Fruit fly (Drosophila melanogaster) whole organism, embryonic: ENCODE measurements around the gene CG14253.
A peak's percentile ranks its signal among the peaks of the same experiment; 100 is the strongest.

Experiments
- Abd-B ChIP-seq: fragments of 200-800 bp; sonication (Bioruptor generic); optimal IDR thresholded peaks from 2 replicates; lab custom pipeline; 2018; ENCODE audit warnings: missing biosample characterization, mild to moderate bottlenecking, missing genetic modification characterization, moderate library complexity
- CG17359 ChIP-seq: fragments of 200-800 bp; sonication (Bioruptor generic); optimal IDR thresholded peaks from 3 replicates; lab custom pipeline; 2018; ENCODE audit warnings: missing biosample characterization, mild to moderate bottlenecking, missing genetic modification characterization, moderate library complexity
- repo ChIP-seq: fragments of 200-800 bp; sonication (Bioruptor generic); optimal IDR thresholded peaks from 2 replicates; lab custom pipeline; 2016; ENCODE audit warnings: missing biosample characterization, missing genetic modification characterization
- tup ChIP-seq: fragments of 200-800 bp; sonication (Bioruptor generic); optimal IDR thresholded peaks from 2 replicates; lab custom pipeline; 2016; ENCODE audit warnings: missing biosample characterization, mild to moderate bottlenecking, missing genetic modification characterization, moderate library complexity
- twi ChIP-seq: fragments of 200-800 bp; optimal IDR thresholded peaks from 2 replicates; lab custom pipeline; 2019; ENCODE audit warnings: missing biosample characterization, mild to moderate bottlenecking, missing genetic modification characterization, moderate library complexity

DNA sequence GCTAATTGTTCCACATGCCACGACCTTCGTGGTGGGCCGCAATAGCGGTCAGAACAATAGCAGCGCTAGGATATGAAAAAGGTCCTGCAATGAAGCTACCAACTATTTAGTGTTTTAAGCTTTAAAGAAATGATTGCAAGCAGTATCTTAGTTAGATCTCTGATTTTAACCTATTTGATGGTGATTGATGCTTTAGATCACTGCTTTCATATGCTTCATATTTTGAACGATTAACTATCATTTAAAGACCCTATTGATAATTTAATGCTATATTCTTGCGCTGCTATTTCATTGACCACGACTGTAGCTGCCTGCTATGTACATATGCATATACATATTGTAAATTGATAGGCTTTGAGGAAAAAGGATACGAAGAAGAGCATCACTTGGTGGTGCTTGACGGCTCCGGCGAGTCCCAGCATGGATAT is 14.6 kb upstream of the CG14253 start:
- TF ChIP-seq Abd-B (GFP tag; lab: Kevin White, UChicago) (peak; percentile 79), repo (GFP tag; lab: Kevin White, UChicago) (peak; percentile 70), twi (tag; lab: Kevin White, UChicago) (peak; percentile 9), tup (no peak), CG17359 (tag; lab: Kevin White, UChicago) (peak; percentile 87)
